Fruit fly (Drosophila melanogaster) whole organism, wandering third instar larva: ENCODE data around the gene CG5664.

Experiments
- Abd-B ChIP-seq: fragments of >200 bp; optimal IDR thresholded peaks from 2 replicates; lab custom pipeline; 2017; ENCODE audit warnings: missing biosample characterization, missing genetic modification characterization
- dl ChIP-seq, 2 experiments: fragments of 175-275, 200-275 bp in 1 of 2; fragments of 200-275 bp in 1 of 2; sonication (Bioruptor generic); optimal IDR thresholded peaks; lab custom pipeline; 2018; ENCODE audit warnings: mild to moderate bottlenecking in 2 of 2, missing biosample characterization in 2 of 2, missing genetic modification characterization in 2 of 2, moderate library complexity in 2 of 2; ENCODE audit not compliant: partially characterized antibody in 2 of 2, insufficient read depth in 1 of 2

DNA sequence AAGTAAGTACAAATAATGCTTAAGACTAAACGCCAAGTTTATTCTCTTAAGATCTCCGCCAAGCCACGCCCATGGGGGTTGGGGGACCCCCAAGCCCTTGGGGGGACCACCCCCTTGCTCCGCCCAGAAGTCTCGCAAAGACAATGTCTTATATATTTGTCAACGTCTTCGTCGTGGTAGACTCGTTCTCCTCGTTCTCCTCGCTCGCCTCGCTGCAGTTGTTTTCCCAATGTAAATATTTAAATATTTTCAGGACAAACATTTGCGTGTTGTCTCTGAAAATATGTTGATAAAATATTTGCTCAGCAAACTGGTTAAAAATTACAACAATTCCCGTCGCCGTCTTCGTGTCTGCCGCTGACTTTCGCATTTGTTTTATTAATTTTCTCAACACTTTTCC lies 23.1 kb upstream of the CG5664 start:
- no peak for TF ChIP-seq dl (GFP tag; optimal IDR thresholded peaks at IDR 0.05; lab: Kevin White, UChicago; ENCODE audit: insufficient read depth in 1 of 2, partially characterized antibody in 2 of 2)
- no peak for TF ChIP-seq Abd-B
